Worm (Caenorhabditis elegans): ENCODE data around the gene C18A11.2.

DNA sequence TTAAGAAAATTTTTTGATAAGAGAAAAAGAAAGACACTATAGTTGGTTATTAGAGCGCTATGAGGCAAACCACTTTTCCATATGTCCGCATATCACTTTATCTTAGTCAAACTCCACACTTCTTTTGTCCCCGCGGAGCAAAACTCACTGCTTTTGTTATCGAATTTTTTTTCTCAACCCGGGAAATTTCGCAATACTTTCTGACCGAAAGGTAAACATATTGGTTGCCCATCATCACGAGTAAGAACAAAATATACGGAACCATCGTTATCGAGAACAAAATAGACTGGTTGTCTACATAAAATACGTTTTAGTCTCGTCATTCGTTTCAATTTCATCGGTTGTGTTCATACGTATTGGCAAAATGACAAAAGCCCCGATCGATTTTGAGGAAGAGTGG lies 1.9 kb downstream of the C18A11.2 start, which contains the start of gene C18A11.1:
- TF ChIP-seq mes-4 (tag; optimal IDR thresholded peaks at IDR 0.05) = no peak
- TF ChIP-seq repo-1 (tag; optimal IDR thresholded peaks at IDR 0.05) = no peak
- TF ChIP-seq dpl-1 (GFP tag; optimal IDR thresholded peaks at IDR 0.05) = no peak

Measured in whole organism, young adult.